Fruit fly (Drosophila melanogaster) whole organism: ENCODE measurements around the gene CG12608.

Experiments used
- CG8478 ChIP-seq: fragments of >200 bp; optimal IDR thresholded peaks from 2 replicates; lab custom pipeline; 2018; ENCODE audit warnings: inconsistent platforms
- Dll ChIP-seq: fragments of >200 bp; optimal IDR thresholded peaks from 2 replicates; lab custom pipeline; 2017
- EcR ChIP-seq, 2 experiments: fragments of >200 bp; optimal IDR thresholded peaks; 2 replicates each; lab custom pipeline; 2017; ENCODE audit warnings: missing biosample characterization in 2 of 2, missing genetic modification characterization in 2 of 2, missing genetic modification reagents in 2 of 2
- pan ChIP-seq: fragments of >200 bp; optimal IDR thresholded peaks from 2 replicates; lab custom pipeline; 2017
- psq ChIP-seq: fragments of >200 bp; optimal IDR thresholded peaks from 2 replicates; lab custom pipeline; 2017
- usp ChIP-seq: fragments of >200 bp; optimal IDR thresholded peaks from 2 replicates; lab custom pipeline; 2017; ENCODE audit warnings: missing biosample characterization, missing genetic modification characterization, mixed read lengths

CG12608 gene

DNA sequence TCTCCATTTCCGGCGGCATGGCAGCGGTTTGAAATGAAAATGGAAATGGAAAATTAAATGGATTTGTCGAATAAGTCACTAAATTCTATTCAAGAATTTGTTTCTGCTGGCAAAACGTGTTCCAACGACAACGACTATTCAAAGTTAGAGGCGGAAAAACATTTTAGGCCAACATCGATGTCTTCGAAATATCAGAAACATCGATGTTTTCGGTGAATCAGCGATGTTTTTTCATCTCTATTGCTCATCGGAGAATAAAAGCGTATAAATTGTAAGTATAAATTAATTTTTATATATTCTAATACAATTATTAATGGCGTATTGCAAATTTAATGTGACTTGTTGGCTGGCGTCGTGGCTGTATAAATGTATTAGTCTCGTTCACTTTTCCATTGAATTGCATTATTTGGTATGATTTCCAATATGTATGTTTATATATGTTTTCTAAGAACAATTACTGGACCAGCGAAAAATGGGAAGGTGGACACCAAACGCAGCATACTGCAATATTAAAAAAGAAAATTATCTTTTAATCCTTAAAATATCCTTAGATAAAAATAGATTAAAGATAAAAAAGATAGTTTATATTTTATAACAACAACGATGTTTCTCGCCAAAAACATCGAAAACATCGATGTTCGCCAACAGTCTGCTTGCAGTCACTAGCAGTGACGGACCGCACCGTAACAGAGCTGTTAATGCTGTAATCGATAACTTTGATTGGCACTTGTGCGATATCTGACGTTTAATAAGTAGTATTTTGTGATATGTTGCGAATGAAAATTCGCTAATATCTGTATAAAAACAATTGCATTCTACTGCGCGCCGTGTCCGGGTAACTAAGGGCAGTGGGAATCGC, at the start of gene CG12608, which contains the start of gene Prp5:
Gene CG12608, minus strand, starts transcription at position 153 of the 859 bp plus-strand sequence.
Gene Prp5, plus strand, starts transcription at position 697 of the 859 bp plus-strand sequence.
- TF ChIP-seq usp (GFP tag; lab: Kevin White, UChicago), result no peak
- no peak for TF ChIP-seq CG8478 (lab: Kevin White, UChicago)

- TF ChIP-seq pan (lab: Kevin White, UChicago) (no peak), psq (lab: Kevin White, UChicago) (no peak), usp (GFP tag; lab: Kevin White, UChicago) (no peak), Dll (no peak), CG8478 (lab: Kevin White, UChicago) (no peak), EcR (GFP tag; optimal IDR thresholded peaks at IDR 0.05; lab: Kevin White, UChicago) (no peak)
These were observed 42.9 kb upstream of the CG12608 start for dm6 chrX:15387344-15387743.

- no peak for TF ChIP-seq CG8478 (lab: Kevin White, UChicago)
- no peak for TF ChIP-seq EcR (GFP tag; optimal IDR thresholded peaks at IDR 0.05; lab: Kevin White, UChicago)
- TF ChIP-seq pan (lab: Kevin White, UChicago), result no peak
- TF ChIP-seq Dll, result no peak
- TF ChIP-seq usp (GFP tag; lab: Kevin White, UChicago), result no peak
- TF ChIP-seq psq (lab: Kevin White, UChicago), result no peak
These were observed 41.0 kb upstream of the CG12608 start, which contains the start of gene CG9164 for dm6 chrX:15385176-15386056. Gene CG9164 (minus strand): TSS chrX:15385441.

DNA sequence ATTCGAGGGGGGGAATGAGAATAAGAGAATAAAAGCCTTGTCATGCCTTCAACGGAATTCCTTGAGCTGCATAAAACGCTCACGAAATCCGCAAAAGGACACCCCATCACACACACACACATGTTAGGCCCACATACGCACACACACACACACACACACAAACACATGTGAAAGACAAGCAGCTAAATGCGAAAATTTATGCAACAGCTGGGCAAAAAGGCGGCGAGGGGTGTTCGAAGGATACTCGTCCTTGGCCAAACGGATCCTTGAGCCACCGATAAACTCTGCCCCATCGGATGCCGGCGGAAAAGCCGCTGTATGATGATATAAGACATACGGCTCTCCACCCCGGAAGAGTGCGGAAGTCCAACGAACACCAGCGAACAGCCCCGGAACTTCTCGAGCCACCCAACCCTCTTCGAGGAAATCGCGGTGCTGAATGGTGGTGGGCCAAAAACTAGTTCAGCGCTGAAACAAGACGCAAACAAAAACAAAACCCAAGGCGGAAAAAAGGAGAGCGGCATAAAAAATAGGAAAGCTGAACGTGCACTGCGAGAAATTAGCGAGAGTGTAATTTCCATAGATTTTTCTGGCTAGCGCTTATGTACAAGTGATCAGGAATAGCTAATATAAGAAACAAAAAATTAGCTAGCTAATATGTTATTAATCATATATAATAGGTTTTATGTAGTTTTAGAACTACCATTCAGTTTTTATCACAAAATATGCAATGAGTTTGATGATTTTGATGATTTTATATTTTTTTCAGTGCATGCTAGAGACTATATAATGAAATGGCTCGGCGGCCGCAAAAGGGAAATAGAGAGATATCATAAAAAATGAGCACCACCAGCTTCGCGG, 39.3 kb upstream of the CG12608 start:
- TF ChIP-seq usp (GFP tag; lab: Kevin White, UChicago) (no peak), pan (lab: Kevin White, UChicago) (no peak), CG8478 (lab: Kevin White, UChicago) (no peak), EcR (GFP tag; optimal IDR thresholded peaks at IDR 0.05; lab: Kevin White, UChicago) (no peak), psq (lab: Kevin White, UChicago) (no peak), Dll (no peak)

dm6 chrX:15380207-15380606, 35.8 kb upstream of the CG12608 start:
- TF ChIP-seq psq (lab: Kevin White, UChicago) (no peak), pan (lab: Kevin White, UChicago) (no peak), Dll (no peak), usp (GFP tag; lab: Kevin White, UChicago) (no peak), EcR (GFP tag; optimal IDR thresholded peaks at IDR 0.05; lab: Kevin White, UChicago) (no peak), CG8478 (lab: Kevin White, UChicago) (no peak)

DNA sequence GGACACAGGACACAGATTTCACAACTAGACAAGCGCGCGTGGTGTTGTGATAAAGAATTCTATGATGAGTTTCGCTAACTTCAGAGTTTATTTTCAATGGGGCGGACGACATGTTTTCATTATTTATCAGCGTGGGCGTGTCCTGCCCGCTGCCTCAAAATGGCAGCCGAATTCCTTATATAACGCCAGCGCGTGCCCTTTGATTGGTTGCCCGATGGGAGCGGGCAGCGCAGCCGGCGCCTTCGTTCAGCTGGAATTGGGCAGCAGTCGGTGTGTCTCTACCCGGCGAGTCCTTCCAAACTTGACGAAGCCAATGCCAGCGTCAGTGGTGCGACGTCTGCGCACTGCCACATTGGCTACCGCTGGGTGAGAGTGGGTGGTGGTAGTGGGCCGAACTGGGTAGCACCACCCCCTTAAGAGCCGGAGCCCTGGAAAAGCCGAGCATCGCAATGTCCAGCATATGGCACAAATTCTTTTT, 34.6 kb upstream of the CG12608 start, which contains the start of gene acj6:
Gene acj6, minus strand, starts transcription at position 51 of the 478 bp plus-strand sequence.
- TF ChIP-seq usp (GFP tag; lab: Kevin White, UChicago), result no peak
- no peak for TF ChIP-seq pan (lab: Kevin White, UChicago)
- no peak for TF ChIP-seq psq (lab: Kevin White, UChicago)
- no peak for TF ChIP-seq EcR (GFP tag; optimal IDR thresholded peaks at IDR 0.05; lab: Kevin White, UChicago)
- no peak for TF ChIP-seq Dll
- TF ChIP-seq CG8478 (lab: Kevin White, UChicago), result no peak

DNA sequence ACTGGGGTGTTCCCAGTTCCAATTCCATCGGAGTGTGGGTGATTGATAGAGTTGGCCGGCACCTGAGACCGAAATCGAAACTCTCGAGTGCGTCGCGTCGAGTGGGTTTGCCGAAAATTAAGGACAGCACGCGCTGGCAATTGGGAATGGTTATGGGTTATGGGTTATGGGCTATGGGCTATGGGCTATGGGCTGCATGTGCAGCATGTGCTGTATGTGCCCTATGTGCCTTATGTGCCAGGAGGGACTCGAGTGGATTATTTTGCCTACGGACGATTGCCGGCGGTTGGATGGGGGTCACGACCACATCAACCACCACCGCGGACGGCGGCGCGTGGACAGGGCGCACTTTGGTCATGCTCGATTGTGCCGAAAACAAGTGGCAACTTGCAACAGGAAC, 25.7 kb upstream of the CG12608 start:
- TF ChIP-seq EcR (GFP tag; optimal IDR thresholded peaks at IDR 0.05; lab: Kevin White, UChicago) (no peak), usp (GFP tag; lab: Kevin White, UChicago) (no peak), psq (lab: Kevin White, UChicago) (no peak), CG8478 (lab: Kevin White, UChicago) (no peak), Dll (no peak), pan (lab: Kevin White, UChicago) (no peak)

dm6 chrX:15364467-15364866, 20.0 kb upstream of the CG12608 start:
- TF ChIP-seq usp (GFP tag; lab: Kevin White, UChicago) (no peak), pan (lab: Kevin White, UChicago) (no peak), EcR (GFP tag; optimal IDR thresholded peaks at IDR 0.05; lab: Kevin White, UChicago) (no peak), psq (lab: Kevin White, UChicago) (no peak), CG8478 (lab: Kevin White, UChicago) (no peak), Dll (no peak)

DNA sequence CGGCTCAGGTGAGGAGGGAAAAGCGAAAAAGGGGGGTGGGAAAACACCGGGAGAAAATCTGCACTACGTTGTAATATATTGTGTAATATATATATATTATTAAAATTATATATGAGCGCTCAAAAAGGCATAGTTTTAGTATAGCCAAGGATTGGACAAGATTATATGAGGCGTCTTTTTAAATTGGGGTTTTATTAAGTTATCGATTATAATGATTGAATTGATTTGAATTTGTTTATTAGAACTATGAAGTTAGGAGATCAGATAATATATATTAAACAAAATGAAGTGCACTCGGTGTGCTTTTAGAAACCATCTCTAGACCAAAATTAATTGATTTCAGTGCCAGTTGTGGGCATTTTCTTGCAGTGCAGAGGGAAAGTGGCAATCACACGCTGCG, 19.2 kb upstream of the CG12608 start:
- TF ChIP-seq Dll (no peak), psq (lab: Kevin White, UChicago) (no peak)

dm6 chrX:15360961-15361360, 16.5 kb upstream of the CG12608 start, which contains the start of gene Pp1-13C:
Gene Pp1-13C (minus strand): TSS chrX:15361061.
- no peak for TF ChIP-seq CG8478 (lab: Kevin White, UChicago)

dm6 chrX:15356410-15356809, 12.0 kb upstream of the CG12608 start:
- TF ChIP-seq usp (GFP tag; lab: Kevin White, UChicago) (no peak), psq (lab: Kevin White, UChicago) (no peak), Dll (no peak), EcR (GFP tag; optimal IDR thresholded peaks at IDR 0.05; lab: Kevin White, UChicago) (no peak), CG8478 (lab: Kevin White, UChicago) (no peak)
